Worm (Caenorhabditis elegans): ENCODE measurements around the gene wdr-5.2.
A peak's percentile ranks its signal among the peaks of the same experiment; 100 is the strongest.

wdr-5.2 gene

DNA sequence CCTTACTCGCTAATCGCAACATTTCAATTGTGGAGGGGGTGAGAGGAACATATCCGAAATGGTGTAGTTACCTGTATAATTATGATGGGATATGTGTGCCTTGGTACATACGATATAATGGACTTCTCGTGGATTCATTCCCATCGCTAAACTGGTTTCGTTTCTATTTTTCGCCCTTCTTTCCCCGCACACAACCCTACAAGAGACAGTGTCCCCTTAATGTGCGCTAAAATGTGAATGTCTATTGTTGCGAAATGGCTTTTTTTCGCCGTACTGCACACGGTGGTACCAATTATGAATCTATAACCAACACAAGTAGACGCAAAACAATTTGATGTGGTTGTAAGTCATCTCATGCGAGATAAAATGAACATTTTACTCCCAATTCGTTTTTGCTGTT is 20.6 kb upstream of the wdr-5.2 start:
- TF ChIP-seq nhr-85 (tag) (peak; percentile 5), efl-1 (optimal IDR thresholded peaks at IDR 0.05) (no peak), efl-1 (GFP tag; optimal IDR thresholded peaks at IDR 0.05 in 1 of 2) (peak in 1 of 2 experiments; percentile 91), lin-39 (tag; optimal IDR thresholded peaks at IDR 0.05) (no peak), lin-15B (tag; optimal IDR thresholded peaks at IDR 0.05) (no peak), nhr-237 (tag; optimal IDR thresholded peaks at IDR 0.05) (no peak), aly-2 (tag; optimal IDR thresholded peaks at IDR 0.05) (no peak), fos-1 (tag; optimal IDR thresholded peaks at IDR 0.05) (no peak), unc-86 (tag; optimal IDR thresholded peaks at IDR 0.05) (no peak), lin-14 (GFP tag; optimal IDR thresholded peaks at IDR 0.05) (peak; percentile 7), nhr-90 (tag; optimal IDR thresholded peaks at IDR 0.05; ENCODE audit: poor library complexity) (no peak), alr-1 (tag; optimal IDR thresholded peaks at IDR 0.05; ENCODE audit: borderline replicate concordance) (no peak), grh-1 (GFP tag; IDR thresholded peaks at IDR 0.05) (0 out of 2 replicates have a peak, but pooled peaks have one; percentile 29)

ce11 chrX:14334151-14334550 is 15.8 kb upstream of the wdr-5.2 start:
- TF ChIP-seq hlh-17 (GFP tag; optimal IDR thresholded peaks at IDR 0.05; ENCODE audit: borderline replicate concordance) (no peak), ets-5 (GFP tag; IDR thresholded peaks at IDR 0.05) (no peak), C16A3.4 (tag; optimal IDR thresholded peaks at IDR 0.05) (no peak), lin-13 (GFP tag; optimal IDR thresholded peaks at IDR 0.05) (no peak), blmp-1 (tag; optimal IDR thresholded peaks at IDR 0.05) (peak; percentile 15), nhr-85 (tag) (no peak), dpl-1 (GFP tag; optimal IDR thresholded peaks at IDR 0.05) (no peak), Y116A8C.19 (tag; optimal IDR thresholded peaks at IDR 0.05; ENCODE audit: borderline replicate concordance) (no peak), lsy-2 (tag; optimal IDR thresholded peaks at IDR 0.05) (peak in 1 of 2 experiments; percentile 44), lin-14 (GFP tag; optimal IDR thresholded peaks at IDR 0.05) (peak; percentile 32), snu-23 (GFP tag; optimal IDR thresholded peaks at IDR 0.05) (no peak), grh-1 (GFP tag; IDR thresholded peaks at IDR 0.05) (no peak), egl-27 (tag; optimal IDR thresholded peaks at IDR 0.05) (no peak), efl-3 (GFP tag; optimal IDR thresholded peaks at IDR 0.05) (no peak), fkh-4 (tag; optimal IDR thresholded peaks at IDR 0.05; ENCODE audit: borderline replicate concordance) (no peak), lin-15B (tag; optimal IDR thresholded peaks at IDR 0.05) (no peak), F16B12.6 (tag; optimal IDR thresholded peaks at IDR 0.05) (no peak), unc-62 (GFP tag; optimal IDR thresholded peaks at IDR 0.05) (no peak), mdl-1 (tag; optimal IDR thresholded peaks at IDR 0.05) (no peak), irx-1 (tag; optimal IDR thresholded peaks at IDR 0.05) (no peak), efl-1 (optimal IDR thresholded peaks at IDR 0.05) (peak in 1 of 2 experiments; percentile 3), efl-1 (GFP tag; optimal IDR thresholded peaks at IDR 0.05 in 1 of 2) (no peak), sup-37 (GFP tag; optimal IDR thresholded peaks at IDR 0.05) (no peak), hlh-4 (tag; optimal IDR thresholded peaks at IDR 0.05) (no peak), rnt-1 (tag; optimal IDR thresholded peaks at IDR 0.05) (peak; percentile 37), mep-1 (tag; optimal IDR thresholded peaks at IDR 0.05) (peak; percentile 62), skn-1 (tag; optimal IDR thresholded peaks at IDR 0.05) (no peak), nhr-71 (tag; optimal IDR thresholded peaks at IDR 0.05) (no peak), pax-3 (tag; optimal IDR thresholded peaks at IDR 0.05) (no peak), fkh-8 (tag; optimal IDR thresholded peaks at IDR 0.05) (no peak), pag-3 (tag; optimal IDR thresholded peaks at IDR 0.05; ENCODE audit: borderline replicate concordance, insufficient read depth) (no peak)

DNA sequence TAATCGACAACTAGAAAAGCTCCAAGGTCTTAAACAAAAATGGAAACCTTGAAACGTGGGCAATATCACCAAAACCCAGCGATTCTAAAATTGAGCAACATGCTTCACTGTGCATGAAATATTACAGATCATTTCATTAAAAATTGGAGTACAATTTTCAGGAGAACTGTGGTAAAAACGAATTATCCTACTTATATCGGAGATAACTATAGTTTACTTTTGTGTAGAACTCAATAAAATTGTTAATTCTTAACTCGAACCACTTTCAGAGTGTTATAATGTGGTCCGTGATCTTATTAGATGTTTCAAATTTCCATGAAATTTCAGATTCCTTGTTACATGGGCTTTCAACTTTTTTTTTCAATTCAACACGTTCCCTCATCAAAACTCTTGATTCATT is 14.7 kb upstream of the wdr-5.2 start, which contains the start of gene K04G11.1:
Gene K04G11.1 (plus strand): TSS at position 301 of the 400 bp plus-strand sequence.
- TF ChIP-seq efl-3 (GFP tag; optimal IDR thresholded peaks at IDR 0.05) = no peak
- no peak for TF ChIP-seq nhr-84 (tag; optimal IDR thresholded peaks at IDR 0.05)
- TF ChIP-seq elt-3 (tag; optimal IDR thresholded peaks at IDR 0.05) = no peak
- no peak for TF ChIP-seq snu-23 (GFP tag; optimal IDR thresholded peaks at IDR 0.05)
- no peak for TF ChIP-seq unc-62 (GFP tag; optimal IDR thresholded peaks at IDR 0.05)
- TF ChIP-seq fkh-10 (GFP tag; optimal IDR thresholded peaks at IDR 0.05) = no peak
- no peak for TF ChIP-seq sptf-1 (tag; optimal IDR thresholded peaks at IDR 0.05)
- no peak for TF ChIP-seq egl-27 (tag; optimal IDR thresholded peaks at IDR 0.05)
- TF ChIP-seq nhr-237 (tag; optimal IDR thresholded peaks at IDR 0.05) = no peak
- TF ChIP-seq zag-1 (tag; optimal IDR thresholded peaks at IDR 0.05) = no peak
- TF ChIP-seq unc-98 (GFP tag; IDR thresholded peaks at IDR 0.05) = no peak
- no peak for TF ChIP-seq nhr-28 (tag; optimal IDR thresholded peaks at IDR 0.05)
- TF ChIP-seq nhr-11 (tag; optimal IDR thresholded peaks at IDR 0.05) = no peak

Measured in whole organism, L1 larva.